Fruit fly (Drosophila melanogaster): Measurements from ENCODE around the gene ATPsynGL.

ATPsynGL gene

dm6 chr2L:7767328-7767727 lies 20.3 kb downstream of the ATPsynGL start, which contains the start of gene CG7191:
Gene CG7191, plus strand, starts transcription at chr2L:7767628.
- TF ChIP-seq Ets65A (GFP tag) = peak; percentile 23
- TF ChIP-seq CG2712 (tag; optimal IDR thresholded peaks at IDR 0.05) = no peak
- TF ChIP-seq CG4820 (GFP tag; optimal IDR thresholded peaks at IDR 0.05) = no peak
- peak; percentile 90 for TF ChIP-seq Deaf1 (tag; optimal IDR thresholded peaks at IDR 0.05)
- TF ChIP-seq bowl (GFP tag; IDR thresholded peaks at IDR 0.05) = no peak
- no peak for TF ChIP-seq CrebB (tag; optimal IDR thresholded peaks at IDR 0.05)
- TF ChIP-seq Sry-β (GFP tag; optimal IDR thresholded peaks at IDR 0.05) = no peak
- no peak for TF ChIP-seq ci (GFP tag; IDR thresholded peaks at IDR 0.05)
- TF ChIP-seq B-H2 (GFP tag; optimal IDR thresholded peaks at IDR 0.05) = no peak
- TF ChIP-seq az2 (GFP tag; optimal IDR thresholded peaks at IDR 0.05) = no peak
- no peak for TF ChIP-seq H15 (GFP tag; IDR thresholded peaks at IDR 0.05)
- TF ChIP-seq hbn (GFP tag; IDR thresholded peaks at IDR 0.05; ENCODE audit: partially characterized antibody) = no peak
- no peak for TF ChIP-seq tap (tag; optimal IDR thresholded peaks at IDR 0.05)
- no peak for TF ChIP-seq CG30403 (GFP tag; optimal IDR thresholded peaks at IDR 0.05)
- no peak for TF ChIP-seq corto (GFP tag; optimal IDR thresholded peaks at IDR 0.05)
- no peak for TF ChIP-seq ttk (GFP tag; IDR thresholded peaks at IDR 0.05)
- TF ChIP-seq scrt (GFP tag; optimal IDR thresholded peaks at IDR 0.05) = peak; percentile 83
- TF ChIP-seq CG13775 (GFP tag; optimal IDR thresholded peaks at IDR 0.05) = no peak

DNA sequence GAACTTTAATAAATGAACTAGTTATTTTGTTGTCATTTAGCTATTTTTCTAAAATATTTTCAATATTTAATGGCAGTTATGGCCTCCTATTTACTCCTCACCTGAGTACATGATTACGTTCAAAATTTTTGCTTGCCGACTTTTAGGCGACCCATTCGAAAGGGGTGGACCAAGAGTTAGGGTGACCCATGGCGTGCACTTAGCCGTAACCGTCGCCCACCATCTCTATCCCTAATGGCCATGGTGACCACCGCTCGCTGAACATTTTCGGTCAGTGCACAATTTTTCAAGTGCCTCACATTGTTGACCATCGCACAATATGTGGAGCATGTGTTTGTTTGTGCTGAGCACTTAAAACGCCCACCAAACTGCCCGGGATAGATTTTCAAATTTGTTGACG lies 24.8 kb downstream of the ATPsynGL start:
- TF ChIP-seq slbo (GFP tag; IDR thresholded peaks at IDR 0.05) (peak; percentile 39), CG17568 (GFP tag; optimal IDR thresholded peaks at IDR 0.05) (peak; percentile 60), dati (GFP tag; IDR thresholded peaks at IDR 0.05) (no peak), CG11456 (GFP tag; IDR thresholded peaks at IDR 0.05) (0 out of 3 replicates have a peak, but pooled peaks have one; percentile 22), CG6689 (GFP tag; IDR thresholded peaks at IDR 0.05) (0 out of 2 replicates have a peak, but pooled peaks have one; percentile 7), CG7357 (GFP tag; IDR thresholded peaks at IDR 0.05) (no peak), CG7963 (GFP tag; IDR thresholded peaks at IDR 0.05; ENCODE audit: partially characterized antibody) (no peak), phol (tag; optimal IDR thresholded peaks at IDR 0.05) (no peak), twi (tag; optimal IDR thresholded peaks at IDR 0.05) (peak; percentile 78), sr (GFP tag; IDR thresholded peaks at IDR 0.05) (0 out of 3 replicates have a peak, but pooled peaks have one; percentile 33), bowl (GFP tag; IDR thresholded peaks at IDR 0.05) (0 out of 2 replicates have a peak, but pooled peaks have one; percentile 36), CG12391 (tag; optimal IDR thresholded peaks at IDR 0.05) (no peak), Optix (GFP tag; IDR thresholded peaks at IDR 0.05) (0 out of 3 replicates have a peak, but pooled peaks have one; percentile 12), CG1529 (GFP tag; optimal IDR thresholded peaks at IDR 0.05) (no peak), CG11560 (tag; IDR thresholded peaks at IDR 0.05) (0 out of 3 replicates have a peak, but pooled peaks have one; percentile 8), ase (GFP tag; IDR thresholded peaks at IDR 0.05) (peak; percentile 4; the same call in 1 of the 3 replicates), Rfx (GFP tag; IDR thresholded peaks at IDR 0.05) (peak; percentile 5; the same call in 1 of the 2 replicates)

DNA sequence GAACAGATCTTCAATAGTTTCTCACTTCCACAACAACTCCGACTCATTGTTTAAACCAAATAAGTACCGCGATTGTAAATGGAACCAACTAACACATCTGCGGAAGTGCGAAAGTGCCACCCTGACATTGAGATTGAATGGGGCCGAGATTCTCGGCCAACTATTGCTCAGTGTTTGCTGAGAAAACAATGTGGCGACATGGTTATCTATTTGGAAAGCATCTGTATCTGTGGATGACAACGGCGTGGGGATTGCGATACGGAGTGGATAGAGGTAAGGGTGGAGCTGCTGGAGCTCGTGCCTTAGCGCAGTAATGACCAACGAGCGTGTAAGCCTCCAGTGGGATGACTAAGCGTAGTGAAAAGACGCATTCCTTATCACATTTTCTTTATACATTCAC lies 28.2 kb downstream of the ATPsynGL start:
- TF ChIP-seq Xrp1 (GFP tag; IDR thresholded peaks at IDR 0.05) = no peak
- TF ChIP-seq danr (GFP tag; IDR thresholded peaks at IDR 0.05) = no peak
- TF ChIP-seq CG5953 (GFP tag; IDR thresholded peaks at IDR 0.05) = no peak
- TF ChIP-seq CG7372 (GFP tag; IDR thresholded peaks at IDR 0.05) = no peak
- TF ChIP-seq mld (GFP tag; IDR thresholded peaks at IDR 0.05; ENCODE audit: partially characterized antibody) = no peak
- no peak for TF ChIP-seq Atf-2 (GFP tag; optimal IDR thresholded peaks at IDR 0.05)
- no peak for TF ChIP-seq CG12155 (GFP tag; optimal IDR thresholded peaks at IDR 0.05)
- TF ChIP-seq peb (GFP tag; IDR thresholded peaks at IDR 0.05) = no peak
- no peak for TF ChIP-seq ase (GFP tag; IDR thresholded peaks at IDR 0.05)
- TF ChIP-seq CG4404 (GFP tag; IDR thresholded peaks at IDR 0.05) = no peak
- no peak for TF ChIP-seq CG17612 (GFP tag; IDR thresholded peaks at IDR 0.05)
- no peak for TF ChIP-seq sug (tag; optimal IDR thresholded peaks at IDR 0.05)
- TF ChIP-seq vfl (GFP tag; optimal IDR thresholded peaks at IDR 0.05) = no peak
- TF ChIP-seq Ets97D (GFP tag; optimal IDR thresholded peaks at IDR 0.05) = no peak
- no peak for TF ChIP-seq insv (GFP tag; optimal IDR thresholded peaks at IDR 0.05)
- no peak for TF ChIP-seq Hr3 (GFP tag; optimal IDR thresholded peaks at IDR 0.05)

Data from whole organism, embryonic.